Worm (Caenorhabditis elegans) whole organism, L2 larva: ENCODE data around the gene irld-22.

Experiments
- F13H6.1 ChIP-seq: sonication (generic microtip); optimal IDR thresholded peaks from 2 replicates; lab custom pipeline; 2016; ENCODE audit warnings: missing genetic modification characterization, missing compliant biosample characterization
- Y55F3AM.14 ChIP-seq: fragments of 200-800 bp; sonication (Bioruptor generic); optimal IDR thresholded peaks from 2 replicates; lab custom pipeline; 2018; ENCODE audit warnings: mild to moderate bottlenecking, missing genetic modification characterization, missing compliant biosample characterization
- ZK546.5 ChIP-seq: sonication (generic microtip); optimal IDR thresholded peaks from 2 replicates; lab custom pipeline; 2017; ENCODE audit warnings: missing biosample characterization, missing genetic modification characterization
- alr-1 ChIP-seq: fragments of 150-350 bp; optimal IDR thresholded peaks from 2 replicates; lab custom pipeline; 2014; ENCODE audit warnings: missing biosample characterization, missing genetic modification characterization
- aly-2 ChIP-seq: fragments of 150-350 bp; optimal IDR thresholded peaks from 2 replicates; lab custom pipeline; 2014; ENCODE audit warnings: missing biosample characterization, missing genetic modification characterization
- ama-1 ChIP-seq: fragments of 150-350 bp; optimal IDR thresholded peaks from 2 replicates; lab custom pipeline; 2018; ENCODE audit warnings: inconsistent platforms
- blmp-1 ChIP-seq: sonication (generic microtip); optimal IDR thresholded peaks from 2 replicates; lab custom pipeline; 2017; ENCODE audit warnings: missing genetic modification characterization, mild to moderate bottlenecking, missing compliant biosample characterization, antibody characterized with exemption, moderate library complexity; ENCODE audit not compliant: insufficient read depth
- ceh-16 ChIP-seq: fragments of 150-350 bp; optimal IDR thresholded peaks from 2 replicates; lab custom pipeline; 2014; ENCODE audit warnings: missing biosample characterization, missing genetic modification characterization
- ceh-82 ChIP-seq: fragments of 150-350 bp; optimal IDR thresholded peaks from 2 replicates; lab custom pipeline; 2014; ENCODE audit warnings: missing biosample characterization, missing genetic modification characterization
- crh-2 ChIP-seq: sonication (generic microtip); optimal IDR thresholded peaks from 2 replicates; lab custom pipeline; 2017; ENCODE audit warnings: missing biosample characterization, missing genetic modification characterization
- dmd-4 ChIP-seq: sonication (generic microtip); optimal IDR thresholded peaks from 2 replicates; lab custom pipeline; 2017; ENCODE audit warnings: missing biosample characterization, missing genetic modification characterization
- egl-27 ChIP-seq: sonication (generic microtip); optimal IDR thresholded peaks from 3 replicates; lab custom pipeline; 2017; ENCODE audit warnings: missing biosample characterization, missing genetic modification reagents, missing genetic modification characterization
- elt-1 ChIP-seq: fragments of 150-350 bp; optimal IDR thresholded peaks from 2 replicates; lab custom pipeline; 2014; ENCODE audit warnings: missing biosample characterization, missing genetic modification characterization
- elt-3 ChIP-seq: sonication (generic microtip); optimal IDR thresholded peaks from 2 replicates; lab custom pipeline; 2017; ENCODE audit warnings: missing biosample characterization, missing genetic modification characterization
- fos-1 ChIP-seq: fragments of 150-350 bp; optimal IDR thresholded peaks from 2 replicates; lab custom pipeline; 2014; ENCODE audit warnings: missing biosample characterization, missing genetic modification characterization
- gmeb-1 ChIP-seq: fragments of 150-350 bp; optimal IDR thresholded peaks from 2 replicates; lab custom pipeline; 2014; ENCODE audit warnings: missing biosample characterization, missing genetic modification characterization
- lin-11 ChIP-seq: fragments of 150-350 bp; sonication (generic microtip); optimal IDR thresholded peaks from 2 replicates; lab custom pipeline; 2014; ENCODE audit warnings: missing biosample characterization, missing genetic modification characterization, inconsistent platforms, mixed read lengths
- lin-13 ChIP-seq: fragments of 150-350 bp; optimal IDR thresholded peaks from 2 replicates; lab custom pipeline; 2014; ENCODE audit warnings: missing biosample characterization, missing genetic modification reagents, missing genetic modification characterization
- lin-39 ChIP-seq: fragments of 150-350 bp; optimal IDR thresholded peaks from 2 replicates; lab custom pipeline; 2014; ENCODE audit warnings: missing biosample characterization, missing genetic modification reagents, missing genetic modification characterization
- lsy-2 ChIP-seq, 2 experiments: fragments of 150-350 bp in 1 of 2; sonication (generic microtip) in 1 of 2; optimal IDR thresholded peaks; 2 replicates each; lab custom pipeline; 2014 to 2017; ENCODE audit warnings: missing biosample characterization in 2 of 2, missing genetic modification characterization in 2 of 2
- mab-5 ChIP-seq: fragments of 150-350 bp; optimal IDR thresholded peaks from 2 replicates; lab custom pipeline; 2014; ENCODE audit warnings: missing biosample characterization, missing genetic modification characterization
- mbf-1 ChIP-seq: sonication (generic microtip); optimal IDR thresholded peaks from 2 replicates; lab custom pipeline; 2017; ENCODE audit warnings: missing biosample characterization, missing genetic modification characterization
- mdl-1 ChIP-seq, 2 experiments: fragments of 150-350 bp in 1 of 2; sonication (generic microtip) in 1 of 2; optimal IDR thresholded peaks; 2 replicates each; lab custom pipeline; 2017; ENCODE audit warnings: missing biosample characterization in 2 of 2, missing genetic modification characterization in 2 of 2
- nhr-12 ChIP-seq: fragments of 150-350 bp; optimal IDR thresholded peaks from 2 replicates; lab custom pipeline; 2014; ENCODE audit warnings: missing biosample characterization, missing genetic modification characterization
- nhr-21 ChIP-seq: fragments of 150-350 bp; optimal IDR thresholded peaks from 2 replicates; lab custom pipeline; 2014; ENCODE audit warnings: missing biosample characterization, missing genetic modification characterization
- nhr-23 ChIP-seq: fragments of 150-350 bp; optimal IDR thresholded peaks from 2 replicates; lab custom pipeline; 2014; ENCODE audit warnings: missing biosample characterization, missing genetic modification reagents, missing genetic modification characterization
- nhr-25 ChIP-seq: fragments of 150-350 bp; sonication (generic microtip); optimal IDR thresholded peaks from 3 replicates; lab custom pipeline; 2014; ENCODE audit warnings: missing biosample characterization, missing genetic modification characterization
- nhr-77 ChIP-seq: fragments of 150-350 bp; optimal IDR thresholded peaks from 2 replicates; lab custom pipeline; 2014; ENCODE audit warnings: missing biosample characterization, missing genetic modification characterization
- peb-1 ChIP-seq: fragments of 150-350 bp; optimal IDR thresholded peaks from 2 replicates; lab custom pipeline; 2014; ENCODE audit warnings: missing biosample characterization, missing genetic modification characterization
- sem-4 ChIP-seq: fragments of 150-350 bp; optimal IDR thresholded peaks from 2 replicates; lab custom pipeline; 2014; ENCODE audit warnings: missing biosample characterization, missing genetic modification reagents, missing genetic modification characterization
- skn-1 ChIP-seq: sonication (generic microtip); optimal IDR thresholded peaks from 2 replicates; lab custom pipeline; 2017; ENCODE audit warnings: missing biosample characterization, missing genetic modification characterization
- sma-3 ChIP-seq: sonication (generic microtip); optimal IDR thresholded peaks from 2 replicates; lab custom pipeline; 2016; ENCODE audit warnings: missing genetic modification reagents, missing genetic modification characterization, missing compliant biosample characterization
- sma-9 ChIP-seq, 2 experiments: fragments of 150-350 bp in 1 of 2; sonication (generic microtip) in 1 of 2; optimal IDR thresholded peaks; 2 replicates each; lab custom pipeline; 2014 to 2016; ENCODE audit warnings: missing genetic modification characterization in 2 of 2, mild to moderate bottlenecking in 1 of 2, missing biosample characterization in 1 of 2, missing compliant biosample characterization in 1 of 2, missing genetic modification reagents in 1 of 2, moderate library complexity in 1 of 2
- unc-55 ChIP-seq: fragments of 150-350 bp; sonication (generic microtip); optimal IDR thresholded peaks from 3 replicates; lab custom pipeline; 2014; ENCODE audit warnings: missing biosample characterization, missing genetic modification reagents, missing genetic modification characterization
- zag-1 ChIP-seq: fragments of 150-350 bp; optimal IDR thresholded peaks from 2 replicates; lab custom pipeline; 2014; ENCODE audit warnings: missing biosample characterization, missing genetic modification characterization
- ztf-1 ChIP-seq: fragments of 200-800 bp; sonication (Bioruptor generic); conservative IDR thresholded peaks from 2 replicates; pipeline ENCODE4 v1.3.6; 2022; ENCODE audit warnings: missing genetic modification characterization, missing compliant biosample characterization
- ztf-11 ChIP-seq: sonication (generic microtip); optimal IDR thresholded peaks from 2 replicates; lab custom pipeline; 2017; ENCODE audit warnings: missing biosample characterization, missing genetic modification characterization

Gene irld-22

DNA sequence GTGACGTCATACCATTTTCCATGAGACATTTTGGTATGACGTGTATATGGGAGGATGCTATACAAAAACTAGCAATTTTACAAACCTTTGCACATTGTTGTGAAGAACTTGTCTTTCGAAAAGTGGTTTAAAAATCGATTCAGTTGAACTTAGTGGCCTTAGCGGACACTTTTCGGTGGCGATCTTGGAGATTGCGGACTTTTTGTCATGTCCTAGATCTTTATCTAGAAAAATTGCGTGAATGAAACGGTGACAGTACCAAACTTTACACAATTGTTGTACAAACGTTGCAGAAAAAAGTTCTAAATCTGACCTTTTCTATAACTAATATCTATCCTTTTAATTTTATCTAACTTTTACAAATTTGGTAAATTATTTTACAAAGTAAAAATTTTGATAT lies 34.7 kb downstream of the irld-22 start:
- no peak for TF ChIP-seq elt-3 (tag; lab: Kevin White, UChicago)
- TF ChIP-seq elt-1: peak; percentile 38

DNA sequence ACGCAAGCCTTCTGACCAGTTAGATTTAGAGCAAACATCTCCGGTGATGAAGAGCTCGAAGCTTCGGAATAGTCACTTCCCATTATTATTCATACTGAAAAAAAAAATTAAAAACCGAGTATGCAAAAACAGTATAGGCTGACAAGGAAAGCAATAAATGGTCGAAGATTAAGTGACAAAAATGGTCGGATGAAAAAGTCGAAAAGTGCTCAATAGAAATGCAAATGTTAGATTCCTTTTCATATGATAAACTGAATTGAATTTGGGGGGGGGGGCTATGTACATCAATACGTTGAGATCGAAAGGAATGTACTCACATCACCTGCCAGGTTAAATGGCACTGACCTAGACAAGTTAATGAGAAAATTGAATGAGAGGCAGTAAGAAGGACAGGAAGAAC lies 37.2 kb downstream of the irld-22 start, which contains the start of gene nhr-187:
TSS of gene nhr-187 (minus strand) at position 101 of the 400 bp plus-strand sequence.
- no peak for TF ChIP-seq ztf-1 (GFP tag; lab: Robert Waterston, UW)
- TF ChIP-seq sem-4 (tag; lab: Kevin White, UChicago): no peak
- no peak for TF ChIP-seq Y55F3AM.14
- no peak for TF ChIP-seq sma-3
- TF ChIP-seq mbf-1 (tag; lab: Kevin White, UChicago): no peak
- TF ChIP-seq egl-27 (tag; lab: Kevin White, UChicago): no peak
- TF ChIP-seq F13H6.1: no peak
- no peak for TF ChIP-seq blmp-1
- no peak for TF ChIP-seq unc-55
- TF ChIP-seq nhr-12 (tag; lab: Kevin White, UChicago): no peak
- TF ChIP-seq nhr-25 (tag; lab: Kevin White, UChicago): no peak
- no peak for TF ChIP-seq elt-3 (tag; lab: Kevin White, UChicago)
- TF ChIP-seq ceh-16 (tag; lab: Kevin White, UChicago): no peak
- TF ChIP-seq ama-1 (lab: Kevin White, UChicago): no peak
- TF ChIP-seq mab-5 (tag; lab: Kevin White, UChicago): no peak
- TF ChIP-seq dmd-4: no peak
- no peak for TF ChIP-seq alr-1 (tag; lab: Kevin White, UChicago)
- TF ChIP-seq crh-2 (tag; lab: Kevin White, UChicago): no peak
- no peak for TF ChIP-seq lin-11 (tag; lab: Kevin White, UChicago)
- no peak for TF ChIP-seq nhr-77

DNA sequence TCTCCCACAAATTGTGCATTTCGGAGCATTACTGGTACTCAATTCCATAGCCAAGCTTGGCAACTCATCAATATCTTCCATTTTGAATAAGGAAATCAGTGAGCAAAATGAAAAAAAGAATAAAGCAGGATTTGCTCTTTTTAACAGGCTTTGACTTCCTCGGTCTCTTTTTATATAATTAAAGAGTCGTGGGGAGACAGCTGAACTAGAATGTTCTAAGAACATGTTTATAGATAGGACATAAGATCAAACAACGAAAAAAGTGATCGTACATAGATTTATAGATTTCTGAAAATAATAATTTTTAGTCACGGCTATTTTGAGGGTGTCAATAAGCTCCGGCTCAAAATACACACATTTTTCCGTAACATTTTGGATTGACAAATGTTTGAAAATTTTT lies 39.9 kb downstream of the irld-22 start, which contains the start of gene nhr-189:
TSS of gene nhr-189 (minus strand) at position 121 of the 400 bp plus-strand sequence.
- TF ChIP-seq lin-39: no peak
- no peak for TF ChIP-seq mdl-1 (tag; optimal IDR thresholded peaks at IDR 0.05; lab: Kevin White, UChicago)
- TF ChIP-seq Y55F3AM.14: no peak
- no peak for TF ChIP-seq ztf-1 (GFP tag; lab: Robert Waterston, UW)
- no peak for TF ChIP-seq lin-11 (tag; lab: Kevin White, UChicago)
- no peak for TF ChIP-seq nhr-21
- TF ChIP-seq gmeb-1 (tag; lab: Kevin White, UChicago): no peak
- TF ChIP-seq blmp-1: no peak
- TF ChIP-seq ZK546.5 (tag; lab: Kevin White, UChicago): no peak
- TF ChIP-seq elt-1: no peak
- TF ChIP-seq fos-1 (tag; lab: Kevin White, UChicago): no peak
- TF ChIP-seq dmd-4: no peak
- TF ChIP-seq zag-1: no peak
- TF ChIP-seq aly-2 (tag; lab: Kevin White, UChicago): no peak

DNA sequence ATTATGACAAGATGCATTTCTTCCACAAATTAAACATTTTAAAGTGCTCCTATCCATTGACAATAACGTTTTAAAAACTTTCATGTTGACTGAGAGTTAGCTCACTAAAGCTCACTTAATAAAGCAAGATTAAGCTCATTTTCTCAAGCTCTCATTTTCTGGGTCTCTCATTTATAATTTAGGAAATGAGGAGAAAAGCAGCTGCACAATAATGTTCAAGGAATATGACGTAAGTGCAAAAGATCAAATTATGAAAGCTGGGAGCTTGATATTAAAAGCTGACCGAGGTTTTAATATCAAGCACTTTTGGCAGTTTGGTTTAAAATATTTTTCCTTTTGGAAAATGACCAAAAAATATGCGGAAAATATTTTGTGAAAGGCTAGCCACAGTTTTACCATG lies 42.2 kb downstream of the irld-22 start, which contains the start of gene nhr-188:
TSS of gene nhr-188 (minus strand) at position 84 of the 400 bp plus-strand sequence.
- TF ChIP-seq nhr-23 (tag; lab: Kevin White, UChicago) (no peak), peb-1 (no peak), sma-3 (no peak), ZK546.5 (tag; lab: Kevin White, UChicago) (no peak), lin-13 (GFP tag; lab: Kevin White, UChicago) (no peak), ama-1 (lab: Kevin White, UChicago) (no peak), Y55F3AM.14 (no peak), lsy-2 (tag; optimal IDR thresholded peaks at IDR 0.05; lab: Kevin White, UChicago) (no peak), ceh-82 (tag; lab: Kevin White, UChicago) (no peak), aly-2 (tag; lab: Kevin White, UChicago) (no peak), fos-1 (tag; lab: Kevin White, UChicago) (no peak), nhr-21 (no peak), skn-1 (tag; lab: Kevin White, UChicago) (no peak), blmp-1 (no peak), ztf-1 (GFP tag; lab: Robert Waterston, UW) (no peak), mbf-1 (tag; lab: Kevin White, UChicago) (no peak)

DNA sequence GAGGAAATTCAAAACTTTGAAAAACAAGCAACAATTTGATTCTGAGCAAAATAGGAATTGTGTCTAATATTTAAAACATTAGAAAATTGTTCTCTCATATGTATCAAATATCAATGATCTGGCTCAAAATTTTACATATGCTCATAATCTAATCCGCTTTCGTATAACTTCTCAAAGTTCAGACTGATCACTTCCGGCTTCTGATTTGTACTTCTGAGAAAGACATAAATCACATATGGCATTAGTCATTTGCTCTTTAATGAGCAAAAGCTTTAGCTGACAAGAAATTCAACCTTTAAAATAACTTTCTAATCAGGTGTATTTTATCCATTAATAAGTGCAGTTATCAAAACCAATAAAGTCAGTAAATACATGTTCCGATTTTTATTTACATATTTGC lies 44.1 kb downstream of the irld-22 start:
- TF ChIP-seq sma-9 (GFP tag; optimal IDR thresholded peaks at IDR 0.05; lab: Kevin White, UChicago) (peak; percentile 66), sma-9 (tag; optimal IDR thresholded peaks at IDR 0.05; lab: Kevin White, UChicago) (no peak), ztf-11 (tag; lab: Kevin White, UChicago) (no peak), nhr-21 (peak; percentile 65)
